Fruit fly (Drosophila melanogaster) whole organism: Measurements from ENCODE around the gene GlyRS.

Experiments used
- CG8478 ChIP-seq: fragments of >200 bp; optimal IDR thresholded peaks from 2 replicates; lab custom pipeline; 2018; ENCODE audit warnings: inconsistent platforms
- Dll ChIP-seq: fragments of >200 bp; optimal IDR thresholded peaks from 2 replicates; lab custom pipeline; 2017
- EcR ChIP-seq, 2 experiments: fragments of >200 bp; optimal IDR thresholded peaks; 2 replicates each; lab custom pipeline; 2017; ENCODE audit warnings: missing biosample characterization in 2 of 2, missing genetic modification characterization in 2 of 2, missing genetic modification reagents in 2 of 2
- pan ChIP-seq: fragments of >200 bp; optimal IDR thresholded peaks from 2 replicates; lab custom pipeline; 2017
- psq ChIP-seq: fragments of >200 bp; optimal IDR thresholded peaks from 2 replicates; lab custom pipeline; 2017
- usp ChIP-seq: fragments of >200 bp; optimal IDR thresholded peaks from 2 replicates; lab custom pipeline; 2017; ENCODE audit warnings: missing biosample characterization, missing genetic modification characterization, mixed read lengths

GlyRS gene

DNA sequence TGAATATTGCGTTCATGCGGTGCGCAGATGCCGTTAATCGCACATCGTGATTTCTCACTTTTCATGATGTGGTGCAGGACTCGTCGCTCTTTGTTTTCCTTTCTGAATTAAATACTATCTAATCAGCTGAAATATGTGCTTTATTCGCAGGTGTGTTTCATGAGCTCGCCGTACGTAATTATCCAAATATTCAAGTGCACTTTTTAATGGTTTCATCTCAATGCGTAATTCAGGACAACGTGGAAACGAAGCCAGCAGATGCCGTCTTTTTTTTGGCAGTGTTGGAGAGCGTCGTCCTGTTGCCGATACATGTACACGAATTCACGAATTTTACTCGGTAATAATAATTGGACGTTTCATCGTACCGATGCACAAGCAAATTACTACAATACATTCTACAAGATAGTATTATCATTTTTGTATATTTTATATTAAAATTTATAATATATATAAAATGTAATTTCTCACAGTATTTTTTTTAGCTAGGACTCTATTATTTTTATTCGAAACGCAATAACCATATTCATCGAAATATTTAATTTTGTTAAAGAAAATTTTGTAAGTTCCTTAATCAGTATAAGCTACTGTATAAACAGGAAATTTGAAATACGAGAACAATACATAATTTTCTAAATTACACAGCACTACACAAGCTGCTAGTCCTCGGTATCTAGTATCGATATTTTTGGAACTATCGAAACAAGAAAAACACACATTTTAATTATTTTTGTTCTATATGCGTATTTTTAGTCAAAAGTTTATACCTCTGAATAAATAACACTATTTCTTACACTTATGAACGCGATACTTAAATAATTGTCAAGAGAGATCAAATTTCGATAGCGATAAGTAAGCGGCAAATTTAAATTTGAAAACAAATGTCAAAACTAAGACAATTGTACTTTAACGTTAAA is 42.0 kb downstream of the GlyRS start, which contains the start of gene CG12316:
Gene CG12316 (minus strand): TSS at position 276 of the 914 bp plus-strand sequence.
- TF ChIP-seq pan (lab: Kevin White, UChicago): no peak
- no peak for TF ChIP-seq EcR (GFP tag; optimal IDR thresholded peaks at IDR 0.05; lab: Kevin White, UChicago)
- no peak for TF ChIP-seq CG8478 (lab: Kevin White, UChicago)
- no peak for TF ChIP-seq psq (lab: Kevin White, UChicago)
- no peak for TF ChIP-seq Dll (lab: Kevin White, UChicago)

DNA sequence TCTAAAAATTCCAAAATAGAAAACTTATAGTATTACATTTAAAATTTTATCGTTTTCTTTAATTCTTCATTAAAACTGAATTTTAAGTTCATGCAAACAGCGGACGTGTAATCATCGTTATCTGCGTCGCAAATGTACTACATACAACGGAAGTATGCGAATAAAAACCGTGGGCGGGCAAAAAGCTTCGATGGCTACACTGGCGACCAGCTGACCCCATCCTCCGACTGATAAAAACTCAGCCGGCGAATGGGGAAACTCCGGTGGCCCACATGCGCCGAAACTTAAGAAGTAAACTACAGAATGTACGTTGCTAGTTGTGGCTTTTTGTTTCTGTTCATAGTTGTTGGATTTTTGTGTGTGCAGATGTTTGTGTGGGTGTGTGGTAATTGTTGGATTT is 42.8 kb downstream of the GlyRS start:
- TF ChIP-seq pan (lab: Kevin White, UChicago) (no peak), usp (GFP tag; lab: Kevin White, UChicago) (no peak), Dll (lab: Kevin White, UChicago) (no peak), CG8478 (lab: Kevin White, UChicago) (no peak), EcR (GFP tag; optimal IDR thresholded peaks at IDR 0.05; lab: Kevin White, UChicago) (no peak), psq (lab: Kevin White, UChicago) (no peak)

DNA sequence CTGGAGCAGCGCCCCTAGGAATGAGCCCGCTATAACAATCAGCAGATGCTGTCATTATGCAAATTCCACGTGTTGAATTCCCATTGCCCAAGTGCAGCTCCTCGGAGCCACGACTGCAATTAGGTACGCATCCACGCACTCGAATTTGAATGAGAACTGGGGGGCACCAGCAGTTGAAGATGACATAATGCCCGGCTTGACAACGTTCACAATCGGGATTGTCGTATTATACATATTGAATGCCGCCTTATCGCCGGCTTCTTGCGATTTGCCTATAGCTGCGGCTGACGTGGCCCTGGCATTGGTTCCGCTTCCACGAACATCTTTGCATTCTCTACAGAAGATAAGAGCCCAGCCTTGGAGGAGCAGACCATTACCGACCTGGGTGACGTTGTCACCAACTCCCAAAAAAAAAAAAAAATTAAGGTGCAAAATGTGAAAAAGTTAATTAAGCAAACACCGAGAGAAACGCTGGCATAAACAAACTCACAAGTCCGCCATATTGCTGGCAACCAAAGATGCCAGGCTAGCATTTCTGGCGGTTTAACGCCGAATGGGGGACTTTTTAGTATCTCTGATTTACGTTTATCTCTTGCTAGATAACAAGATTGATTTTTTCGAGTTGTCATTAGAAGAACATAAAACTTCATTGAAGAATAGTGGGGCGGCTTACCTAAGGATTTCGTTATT is 45.5 kb downstream of the GlyRS start:
- no peak for TF ChIP-seq psq (lab: Kevin White, UChicago)
- no peak for TF ChIP-seq usp (GFP tag; lab: Kevin White, UChicago)
- no peak for TF ChIP-seq EcR (GFP tag; optimal IDR thresholded peaks at IDR 0.05; lab: Kevin White, UChicago)
- no peak for TF ChIP-seq pan (lab: Kevin White, UChicago)
- no peak for TF ChIP-seq CG8478 (lab: Kevin White, UChicago)
- TF ChIP-seq Dll (lab: Kevin White, UChicago): no peak

DNA sequence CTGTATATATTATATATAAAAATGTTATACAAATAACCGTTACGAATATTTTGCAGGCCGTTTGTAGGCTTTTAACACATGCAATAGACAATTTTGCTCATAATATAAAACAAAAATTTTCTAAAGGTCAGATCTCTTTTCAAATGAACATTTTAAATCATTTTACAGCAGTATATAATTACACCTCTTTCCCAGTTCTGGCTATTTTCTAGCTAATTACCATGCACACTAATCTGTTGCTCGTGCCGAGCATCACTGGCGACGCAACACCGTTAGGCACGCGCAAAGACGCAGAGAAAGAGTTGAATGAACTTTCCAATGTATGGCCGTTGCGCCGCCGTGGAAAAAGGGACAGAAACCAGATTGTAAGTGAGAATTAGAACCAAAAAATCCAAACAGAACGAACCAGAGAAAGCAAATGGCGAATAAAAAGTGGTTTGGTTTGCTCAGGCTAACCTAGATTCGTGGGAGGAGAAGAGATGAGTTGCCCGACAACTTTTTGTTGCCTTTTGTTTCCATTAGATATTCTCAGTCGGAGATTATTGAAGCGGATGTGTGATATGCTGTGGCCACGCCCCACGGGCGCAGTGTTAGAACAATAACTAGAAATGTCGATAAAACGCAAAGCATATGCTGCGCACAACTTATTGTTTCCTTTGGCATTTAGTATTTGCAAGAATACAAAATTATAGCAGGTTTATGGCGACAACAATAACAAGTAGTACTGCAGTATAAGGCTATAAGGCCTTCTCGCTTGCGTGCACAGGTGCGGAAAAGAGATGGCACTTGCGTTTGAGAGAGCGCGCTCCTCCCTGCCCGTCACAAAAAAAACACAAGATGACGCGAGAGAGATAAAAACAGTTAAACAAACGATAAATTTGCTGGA is 46.4 kb downstream of the GlyRS start:
- TF ChIP-seq usp (GFP tag; lab: Kevin White, UChicago): no peak
- TF ChIP-seq CG8478 (lab: Kevin White, UChicago): peak; percentile 4
- TF ChIP-seq EcR (GFP tag; optimal IDR thresholded peaks at IDR 0.05; lab: Kevin White, UChicago): peak; percentile 67 to 92

DNA sequence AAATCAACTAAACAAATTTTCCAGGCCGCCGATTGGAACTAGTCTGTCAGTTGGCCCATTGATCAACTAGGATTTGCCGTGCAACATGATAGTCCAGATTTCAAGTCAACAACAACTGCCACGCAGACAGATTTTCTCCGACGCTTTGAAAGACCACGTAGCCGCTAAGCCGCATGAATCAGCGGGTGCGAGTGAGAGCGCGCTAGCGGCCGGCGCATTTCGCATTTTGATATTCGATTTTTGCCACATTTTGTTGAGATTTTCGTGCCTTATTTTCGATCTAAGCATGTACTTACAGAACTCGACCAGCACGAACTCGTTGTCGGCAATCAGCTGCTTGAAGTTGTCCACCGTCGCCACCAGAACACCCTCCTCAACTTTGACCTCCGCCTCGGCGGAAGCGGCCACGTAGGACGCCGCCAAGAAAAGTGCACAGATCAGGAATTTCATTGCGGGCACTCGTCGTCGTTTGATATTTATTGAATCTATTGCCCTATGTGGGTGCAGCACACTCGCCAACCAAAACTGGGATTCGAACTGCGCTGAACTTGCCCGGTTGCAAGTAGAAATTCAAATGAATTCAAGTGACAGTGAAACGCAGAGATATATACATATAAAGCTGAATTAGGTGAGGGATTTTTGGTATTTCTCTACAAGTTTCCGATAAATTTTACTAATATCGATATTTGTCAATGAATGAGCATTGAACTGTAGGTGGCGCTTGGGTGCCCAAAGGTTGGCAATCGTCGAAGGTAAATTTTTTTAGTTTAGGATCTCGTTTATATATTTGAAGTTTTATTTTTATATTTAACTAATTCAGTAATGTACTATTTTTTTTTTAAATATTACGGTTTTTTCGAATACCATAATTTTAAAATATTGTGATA is 47.3 kb downstream of the GlyRS start, which contains the start of gene Pdi:
Gene Pdi (minus strand): TSS at position 837 of the 887 bp plus-strand sequence.
- TF ChIP-seq CG8478 (lab: Kevin White, UChicago) (no peak), pan (lab: Kevin White, UChicago) (no peak), usp (GFP tag; lab: Kevin White, UChicago) (no peak), EcR (GFP tag; optimal IDR thresholded peaks at IDR 0.05; lab: Kevin White, UChicago) (peak in 1 of 2 experiments; percentile 12), Dll (lab: Kevin White, UChicago) (no peak), psq (lab: Kevin White, UChicago) (no peak)

DNA sequence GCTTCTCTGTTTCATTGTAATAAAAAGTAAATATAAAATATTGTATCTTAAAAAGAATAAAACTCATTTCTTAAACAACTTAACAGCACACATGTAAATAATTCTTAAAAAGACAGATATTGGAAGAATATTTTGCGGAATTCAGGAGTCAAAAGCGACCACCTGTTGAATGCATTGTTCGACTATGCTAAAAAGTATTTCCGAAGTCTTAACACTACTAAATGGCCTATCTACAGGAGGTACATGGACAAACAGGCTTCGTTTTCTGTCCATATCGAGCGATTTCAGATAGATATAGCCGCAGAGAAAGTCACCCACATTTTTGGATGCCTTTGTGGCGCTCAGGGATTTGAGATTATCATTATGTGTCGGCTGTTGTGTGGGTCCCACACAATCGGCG is 48.2 kb downstream of the GlyRS start:
- TF ChIP-seq Dll (lab: Kevin White, UChicago) (no peak), pan (lab: Kevin White, UChicago) (no peak), usp (GFP tag; lab: Kevin White, UChicago) (no peak), EcR (GFP tag; optimal IDR thresholded peaks at IDR 0.05; lab: Kevin White, UChicago) (no peak), psq (lab: Kevin White, UChicago) (no peak), CG8478 (lab: Kevin White, UChicago) (no peak)

DNA sequence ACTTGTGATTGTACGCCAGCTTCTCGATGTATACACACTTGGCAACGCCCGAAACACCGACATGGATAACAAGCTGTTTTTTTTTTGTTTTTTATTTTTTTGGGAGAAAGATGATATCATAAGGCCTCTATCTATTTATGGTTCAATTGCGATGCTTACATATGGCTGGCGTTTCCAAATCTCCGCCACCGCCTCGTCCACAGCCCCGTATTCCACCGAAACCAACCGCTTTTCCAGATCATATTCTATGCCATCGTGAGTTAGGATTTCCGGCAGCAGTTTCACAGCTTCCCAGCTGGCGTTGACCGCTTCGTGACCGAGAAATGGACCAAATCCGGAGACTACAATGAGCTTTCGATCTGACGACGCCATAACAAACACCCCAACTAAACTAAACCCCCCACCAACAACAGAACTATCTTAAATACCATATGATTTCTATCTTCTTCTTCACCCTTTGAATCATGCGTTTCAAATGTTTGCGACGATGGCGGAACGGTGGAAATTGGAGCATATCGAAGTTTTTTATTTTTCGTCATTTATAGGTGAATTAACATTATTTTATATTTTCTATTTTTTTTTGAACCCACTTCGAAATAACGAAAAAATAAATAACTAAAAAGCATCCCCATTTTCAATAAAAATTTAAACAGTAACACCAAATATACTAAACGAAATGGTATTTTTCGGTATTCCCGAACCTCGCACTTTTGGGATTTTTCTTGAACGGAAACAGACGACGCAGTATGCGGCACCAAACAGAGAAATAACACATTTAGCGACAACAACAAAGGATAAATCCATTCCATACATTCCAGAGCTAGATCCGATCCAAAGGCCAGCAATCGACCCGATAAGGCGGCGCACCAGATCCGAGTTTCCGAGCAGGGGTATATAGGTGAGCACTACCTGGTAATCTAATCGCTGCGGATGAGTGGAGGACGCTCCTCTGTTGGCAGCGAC is 49.0 kb downstream of the GlyRS start, which contains the start of the genes CG32147 and Pex3:
Gene CG32147 (minus strand): TSS at position 422 of the 963 bp plus-strand sequence.
Gene Pex3 (plus strand): TSS at position 718 of the 963 bp plus-strand sequence.
- TF ChIP-seq CG8478 (lab: Kevin White, UChicago) (no peak), Dll (lab: Kevin White, UChicago) (no peak)

DNA sequence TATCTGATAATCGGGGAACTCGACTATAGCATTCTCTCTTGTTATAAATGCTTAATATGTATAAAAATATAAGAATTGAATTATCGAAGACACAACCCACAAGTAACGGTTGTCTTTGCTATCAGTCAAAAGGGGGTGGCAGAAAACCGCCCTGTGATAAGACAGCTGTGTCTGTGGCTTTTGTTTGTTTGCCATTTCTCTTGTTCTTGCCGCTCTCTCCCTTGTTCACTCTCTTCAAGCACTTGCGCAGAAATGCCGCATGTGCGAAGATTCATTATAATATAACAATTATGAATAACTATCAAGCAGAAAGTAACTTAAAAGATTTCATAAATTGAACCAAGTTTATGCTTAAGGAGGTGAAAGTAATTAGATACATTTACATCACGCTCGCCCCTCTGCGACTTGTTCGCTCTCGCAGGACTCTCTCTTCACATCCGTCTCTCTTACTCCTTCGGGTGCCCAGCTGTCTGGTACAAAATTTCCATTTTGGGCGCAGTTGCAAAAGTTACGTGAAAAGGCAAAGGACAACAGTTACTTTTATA is 51.8 kb downstream of the GlyRS start, which contains the start of gene FucTA:
Gene FucTA (plus strand): TSS at position 495 of the 545 bp plus-strand sequence.
- no peak for TF ChIP-seq Dll (lab: Kevin White, UChicago)
- no peak for TF ChIP-seq CG8478 (lab: Kevin White, UChicago)
- no peak for TF ChIP-seq EcR (GFP tag; optimal IDR thresholded peaks at IDR 0.05; lab: Kevin White, UChicago)
- no peak for TF ChIP-seq pan (lab: Kevin White, UChicago)
- no peak for TF ChIP-seq psq (lab: Kevin White, UChicago)
- TF ChIP-seq usp (GFP tag; lab: Kevin White, UChicago): no peak
